Worm (Caenorhabditis elegans) whole organism, young adult: Measurements from ENCODE around the gene F45D3.2.

Experiments
- B0035.1 ChIP-seq: sonication (generic microtip); optimal IDR thresholded peaks from 2 replicates; lab custom pipeline; 2016; ENCODE audit warnings: missing genetic modification characterization, mild to moderate bottlenecking, missing compliant biosample characterization, missing genotype, missing genetic modification reagents
- F57A8.1 ChIP-seq: fragments of 200-800 bp; sonication (Bioruptor generic); optimal IDR thresholded peaks from 2 replicates; lab custom pipeline; 2018; ENCODE audit warnings: mild to moderate bottlenecking, missing genetic modification characterization, moderate library complexity, missing compliant biosample characterization
- F57C9.4 ChIP-seq: sonication (generic microtip); optimal IDR thresholded peaks from 2 replicates; lab custom pipeline; 2017; ENCODE audit warnings: mild to moderate bottlenecking, missing genetic modification characterization, missing compliant biosample characterization
- Y53G8AR.9 ChIP-seq: fragments of 200-800 bp; sonication (Bioruptor generic); conservative IDR thresholded peaks from 2 replicates; pipeline ENCODE4 v1.3.6; 2022; ENCODE audit warnings: missing genetic modification reagents, missing genetic modification characterization, missing compliant biosample characterization
- Y67H2A.10 ChIP-seq: fragments of 200-800 bp; sonication (Bioruptor generic); conservative IDR thresholded peaks from 2 replicates; pipeline ENCODE4 v1.3.6; 2022; ENCODE audit warnings: missing genetic modification reagents, missing genetic modification characterization, missing compliant biosample characterization
- ZK185.1 ChIP-seq: sonication (generic microtip); optimal IDR thresholded peaks from 2 replicates; lab custom pipeline; 2016; ENCODE audit warnings: mild to moderate bottlenecking, missing genetic modification characterization, missing compliant biosample characterization; ENCODE audit not compliant: poor library complexity, severe bottlenecking
- ama-1 ChIP-seq, 3 experiments: fragments of 150-350 bp in 1 of 3; sonication (generic microtip) in 2 of 3; optimal IDR thresholded peaks; 2 replicates each; lab custom pipeline; 2014 to 2018; ENCODE audit warnings: missing biosample characterization in 2 of 3, missing genetic modification characterization in 2 of 3, missing genetic modification reagents in 2 of 3
- athp-1 ChIP-seq: sonication (generic microtip); optimal IDR thresholded peaks from 2 replicates; lab custom pipeline; 2017; ENCODE audit warnings: mild to moderate bottlenecking, missing genetic modification characterization, missing compliant biosample characterization
- attf-3 ChIP-seq: fragments of 200-800 bp; sonication (Bioruptor generic); conservative IDR thresholded peaks from 2 replicates; pipeline ENCODE4 v1.3.6; 2022; ENCODE audit warnings: missing genetic modification reagents, missing genetic modification characterization, missing compliant biosample characterization
- bed-1 ChIP-seq: fragments of 200-800 bp; sonication (Bioruptor generic); IDR thresholded peaks from 2 replicates; pipeline ENCODE4 v1.3.6; 2022; ENCODE audit warnings: missing genetic modification reagents, missing genetic modification characterization, missing compliant biosample characterization
- bed-2 ChIP-seq: fragments of 200-800 bp; sonication (Bioruptor generic); IDR thresholded peaks from 2 replicates; pipeline ENCODE4 v1.3.6; 2022; ENCODE audit warnings: missing genetic modification reagents, missing genetic modification characterization, missing compliant biosample characterization
- ceh-27 ChIP-seq: fragments of 200-800 bp; sonication (Bioruptor generic); optimal IDR thresholded peaks from 2 replicates; lab custom pipeline; 2018; ENCODE audit warnings: mild to moderate bottlenecking, missing genetic modification characterization, moderate library complexity, missing compliant biosample characterization
- ceh-79 ChIP-seq: sonication (generic microtip); optimal IDR thresholded peaks from 2 replicates; lab custom pipeline; 2017; ENCODE audit warnings: mild to moderate bottlenecking, missing genetic modification characterization, missing compliant biosample characterization
- chd-7 ChIP-seq: sonication (generic microtip); optimal IDR thresholded peaks from 2 replicates; lab custom pipeline; 2016; ENCODE audit warnings: mild to moderate bottlenecking, missing genetic modification characterization, moderate library complexity, missing compliant biosample characterization
- die-1 ChIP-seq: sonication (generic microtip); optimal IDR thresholded peaks from 2 replicates; lab custom pipeline; 2016; ENCODE audit warnings: missing genotype, mild to moderate bottlenecking, missing genetic modification characterization, missing compliant biosample characterization
- dox-1 ChIP-seq: fragments of 200-800 bp; sonication (Bioruptor generic); IDR thresholded peaks from 2 replicates; pipeline ENCODE4 v1.3.6; 2022; ENCODE audit warnings: missing genetic modification reagents, missing genetic modification characterization, missing compliant biosample characterization
- dpff-1 ChIP-seq: sonication (generic microtip); optimal IDR thresholded peaks from 2 replicates; lab custom pipeline; 2017; ENCODE audit warnings: mild to moderate bottlenecking, missing genetic modification characterization, missing compliant biosample characterization
- egl-18 ChIP-seq: fragments of 200-800 bp; sonication (Bioruptor generic); IDR thresholded peaks from 2 replicates; pipeline ENCODE4 v1.3.6; 2022; ENCODE audit warnings: missing genetic modification reagents, missing genetic modification characterization, missing compliant biosample characterization
- ets-4 ChIP-seq: fragments of 200-800 bp; sonication (Bioruptor generic); optimal IDR thresholded peaks from 2 replicates; lab custom pipeline; 2018; ENCODE audit warnings: mild to moderate bottlenecking, missing genetic modification characterization, missing compliant biosample characterization
- fkh-3 ChIP-seq: sonication (generic microtip); optimal IDR thresholded peaks from 2 replicates; lab custom pipeline; 2016; ENCODE audit warnings: mild to moderate bottlenecking, missing genetic modification characterization, missing compliant biosample characterization
- hlh-12 ChIP-seq: sonication (generic microtip); optimal IDR thresholded peaks from 2 replicates; lab custom pipeline; 2016; ENCODE audit warnings: missing genetic modification characterization, missing compliant biosample characterization
- hlh-26 ChIP-seq: fragments of 200-800 bp; sonication (Bioruptor generic); conservative IDR thresholded peaks from 2 replicates; pipeline ENCODE4 v1.3.6; 2022; ENCODE audit warnings: missing genetic modification reagents, missing genetic modification characterization, missing compliant biosample characterization
- hmg-1.2 ChIP-seq: fragments of 200-800 bp; sonication (Bioruptor generic); IDR thresholded peaks from 2 replicates; pipeline ENCODE4 v1.3.6; 2022; ENCODE audit warnings: missing genetic modification reagents, missing genetic modification characterization, missing compliant biosample characterization
- let-607 ChIP-seq, 2 experiments: fragments of 200-800 bp in 1 of 2; sonication (Bioruptor generic) in 1 of 2; sonication (generic microtip) in 1 of 2; optimal IDR thresholded peaks; 2 replicates each; lab custom pipeline; 2016 to 2018; ENCODE audit warnings: mild to moderate bottlenecking in 2 of 2, missing compliant biosample characterization in 2 of 2, missing genetic modification characterization in 2 of 2, moderate library complexity in 2 of 2, missing genotype in 1 of 2
- lsl-1 ChIP-seq: fragments of 200-800 bp; sonication (Bioruptor generic); optimal IDR thresholded peaks from 2 replicates; lab custom pipeline; 2018; ENCODE audit warnings: mild to moderate bottlenecking, missing genetic modification characterization, moderate library complexity, missing compliant biosample characterization
- lsy-27 ChIP-seq: sonication (generic microtip); optimal IDR thresholded peaks from 2 replicates; lab custom pipeline; 2017; ENCODE audit warnings: missing genetic modification characterization, mild to moderate bottlenecking, missing compliant biosample characterization, antibody characterized with exemption, missing genotype, borderline replicate concordance; ENCODE audit not compliant: insufficient read depth
- mes-4 ChIP-seq: sonication (generic microtip); optimal IDR thresholded peaks from 2 replicates; lab custom pipeline; 2016; ENCODE audit warnings: missing genotype, missing genetic modification characterization, missing compliant biosample characterization
- nfya-1 ChIP-seq: sonication (generic microtip); optimal IDR thresholded peaks from 2 replicates; lab custom pipeline; 2017; ENCODE audit warnings: antibody characterized with exemption, missing compliant biosample characterization, missing genetic modification characterization, borderline replicate concordance; ENCODE audit not compliant: insufficient read depth
- nfyb-1 ChIP-seq: fragments of 200-800 bp; sonication (Bioruptor generic); IDR thresholded peaks from 2 replicates; pipeline ENCODE4 v1.3.6; 2022; ENCODE audit warnings: missing genetic modification reagents, missing genetic modification characterization, missing compliant biosample characterization
- pbrm-1 ChIP-seq: fragments of 200-800 bp; sonication (Bioruptor generic); IDR thresholded peaks from 2 replicates; pipeline ENCODE4 v1.3.6; 2022; ENCODE audit warnings: missing genetic modification reagents, missing genetic modification characterization, missing compliant biosample characterization
- pha-4 ChIP-seq: fragments of 150-350 bp; sonication (generic microtip); optimal IDR thresholded peaks from 2 replicates; lab custom pipeline; 2014; ENCODE audit warnings: missing biosample characterization, missing genetic modification reagents, missing genetic modification characterization
- repo-1 ChIP-seq: sonication (generic microtip); optimal IDR thresholded peaks from 2 replicates; lab custom pipeline; 2017; ENCODE audit warnings: mild to moderate bottlenecking, missing genetic modification characterization, missing compliant biosample characterization
- snpc-1.3 ChIP-seq: sonication (generic microtip); optimal IDR thresholded peaks from 2 replicates; lab custom pipeline; 2017; ENCODE audit warnings: missing genetic modification characterization, mild to moderate bottlenecking, missing compliant biosample characterization, antibody characterized with exemption, moderate library complexity, missing genotype, missing genetic modification reagents; ENCODE audit not compliant: insufficient read depth
- somi-1 ChIP-seq: fragments of 200-800 bp; sonication (Bioruptor generic); optimal IDR thresholded peaks from 2 replicates; lab custom pipeline; 2018; ENCODE audit warnings: mild to moderate bottlenecking, missing genetic modification characterization, missing compliant biosample characterization
- sptf-2 ChIP-seq: fragments of 200-800 bp; sonication (Bioruptor generic); optimal IDR thresholded peaks from 2 replicates; lab custom pipeline; 2018; ENCODE audit warnings: mild to moderate bottlenecking, missing genetic modification characterization, missing compliant biosample characterization
- tbp1 ChIP-seq: fragments of 200-800 bp; sonication (Bioruptor generic); optimal IDR thresholded peaks from 2 replicates; lab custom pipeline; 2018; ENCODE audit warnings: mild to moderate bottlenecking, missing genetic modification characterization, missing compliant biosample characterization
- tbx-9 ChIP-seq: sonication (generic microtip); optimal IDR thresholded peaks from 2 replicates; lab custom pipeline; 2016; ENCODE audit warnings: borderline replicate concordance, missing genetic modification characterization, inconsistent platforms, missing compliant biosample characterization
- zim-3 ChIP-seq: sonication (generic microtip); optimal IDR thresholded peaks from 2 replicates; lab custom pipeline; 2017; ENCODE audit warnings: mild to moderate bottlenecking, missing genetic modification characterization, moderate library complexity, missing compliant biosample characterization
- ztf-18 ChIP-seq: sonication (generic microtip); optimal IDR thresholded peaks from 2 replicates; lab custom pipeline; 2016; ENCODE audit warnings: missing genotype, mild to moderate bottlenecking, missing genetic modification characterization, missing compliant biosample characterization
- ztf-22 ChIP-seq: fragments of 200-800 bp; sonication (Bioruptor generic); optimal IDR thresholded peaks from 2 replicates; lab custom pipeline; 2018; ENCODE audit warnings: mild to moderate bottlenecking, missing genetic modification characterization, moderate library complexity, missing compliant biosample characterization
- ztf-26 ChIP-seq: sonication (generic microtip); optimal IDR thresholded peaks from 2 replicates; lab custom pipeline; 2017; ENCODE audit warnings: missing genetic modification characterization, missing compliant biosample characterization
- ztf-3 ChIP-seq: fragments of 200-800 bp; sonication (Bioruptor generic); optimal IDR thresholded peaks from 2 replicates; lab custom pipeline; 2018; ENCODE audit warnings: mild to moderate bottlenecking, missing genetic modification characterization, missing compliant biosample characterization

Gene F45D3.2

ce11 chrV:12505730-12506129, 35.1 kb upstream of the F45D3.2 start:
- TF ChIP-seq ama-1 (optimal IDR thresholded peaks at IDR 0.05; lab: Kevin White, UChicago), result no peak
- TF ChIP-seq ama-1 (GFP tag; optimal IDR thresholded peaks at IDR 0.05; lab: Kevin White, UChicago), result no peak
- TF ChIP-seq Y67H2A.10 (GFP tag; lab: Robert Waterston, UW), result no peak

ce11 chrV:12506185-12506584, 34.7 kb upstream of the F45D3.2 start, which contains the start of gene nlp-46:
Gene nlp-46, minus strand, starts transcription at chrV:12506285.
- TF ChIP-seq ztf-18 (tag; lab: Kevin White, UChicago), result no peak
- TF ChIP-seq pbrm-1 (GFP tag; lab: Robert Waterston, UW), result no peak
- TF ChIP-seq chd-7, result no peak

- TF ChIP-seq tbp1 (GFP tag; lab: Kevin White, UChicago), result peak; percentile 13
- TF ChIP-seq chd-7, result peak; percentile 69
- TF ChIP-seq tbx-9, result peak; percentile 38
- TF ChIP-seq ceh-27 (GFP tag; lab: Kevin White, UChicago), result peak; percentile 55
- peak; percentile 61 for TF ChIP-seq ztf-26 (tag; lab: Kevin White, UChicago)
- TF ChIP-seq nfya-1 (tag; lab: Kevin White, UChicago), result peak; percentile 57
- TF ChIP-seq ztf-3, result peak; percentile 29
- TF ChIP-seq F57C9.4 (tag; lab: Kevin White, UChicago), result peak; percentile 63
- peak; percentile 43 for TF ChIP-seq hlh-12
- peak; percentile 61 for TF ChIP-seq ztf-22 (GFP tag; lab: Kevin White, UChicago)
- TF ChIP-seq fkh-3 (tag; lab: Kevin White, UChicago), result peak; percentile 53
- TF ChIP-seq mes-4 (tag; lab: Kevin White, UChicago), result peak; percentile 65
- peak; percentile 62 for TF ChIP-seq F57A8.1 (GFP tag; lab: Kevin White, UChicago)
- TF ChIP-seq zim-3, result peak; percentile 79
- peak; percentile 67 for TF ChIP-seq repo-1 (tag; lab: Kevin White, UChicago)
- TF ChIP-seq ZK185.1 (tag; lab: Kevin White, UChicago), result peak; percentile 47
- peak in 1 of 2 experiments; percentile 38 for TF ChIP-seq let-607 (tag; optimal IDR thresholded peaks at IDR 0.05; lab: Kevin White, UChicago)
- peak; percentile 27 for TF ChIP-seq ceh-79 (tag; lab: Kevin White, UChicago)
- peak; percentile 47 for TF ChIP-seq B0035.1 (tag; lab: Kevin White, UChicago)
- TF ChIP-seq ets-4 (GFP tag; lab: Kevin White, UChicago), result peak; percentile 2
- peak; percentile 58 for TF ChIP-seq dpff-1 (tag; lab: Kevin White, UChicago)
- peak; percentile 60 for TF ChIP-seq athp-1 (tag; lab: Kevin White, UChicago)
- TF ChIP-seq, all 124 proteins: peak for 22; not testable (repeated sequence) for 102
Observed at ce11 chrV:12509922-12510582, 30.8 kb upstream of the F45D3.2 start.

- TF ChIP-seq pha-4 (tag; lab: Kevin White, UChicago) (no peak), bed-1 (GFP tag; lab: Robert Waterston, UW) (no peak), egl-18 (GFP tag; lab: Robert Waterston, UW) (no peak), bed-2 (no peak), somi-1 (GFP tag; lab: Kevin White, UChicago) (no peak), die-1 (no peak), ZK185.1 (tag; lab: Kevin White, UChicago) (no peak), lsl-1 (GFP tag; lab: Kevin White, UChicago) (no peak), sptf-2 (GFP tag; lab: Kevin White, UChicago) (no peak), nfyb-1 (GFP tag; lab: Robert Waterston, UW) (no peak), dox-1 (GFP tag; lab: Robert Waterston, UW) (no peak), lsy-27 (tag; lab: Kevin White, UChicago) (no peak), B0035.1 (tag; lab: Kevin White, UChicago) (no peak), hlh-26 (no peak), Y53G8AR.9 (no peak), hmg-1.2 (no peak), attf-3 (no peak), snpc-1.3 (tag; lab: Kevin White, UChicago) (no peak)
Observed at ce11 chrV:12511946-12512345, 28.9 kb upstream of the F45D3.2 start.
